Worm (Caenorhabditis elegans): Measurements from ENCODE around the gene fbxb-24.

- TF ChIP-seq dve-1 (tag; optimal IDR thresholded peaks at IDR 0.05; ENCODE audit: insufficient read depth) (no peak), fos-1 (tag; optimal IDR thresholded peaks at IDR 0.05) (no peak), unc-62 (GFP tag; optimal IDR thresholded peaks at IDR 0.05 in 1 of 2) (peak in 1 of 2 experiments; percentile 90), unc-62 (tag; optimal IDR thresholded peaks at IDR 0.05) (no peak), mdt-29 (GFP tag; IDR thresholded peaks at IDR 0.05) (no peak), mep-1 (tag; optimal IDR thresholded peaks at IDR 0.05) (no peak), ces-1 (GFP tag; optimal IDR thresholded peaks at IDR 0.05) (no peak), nhr-77 (tag; optimal IDR thresholded peaks at IDR 0.05) (no peak), lsy-2 (tag; optimal IDR thresholded peaks at IDR 0.05) (no peak), lin-15B (tag; optimal IDR thresholded peaks at IDR 0.05) (no peak)
Measured at ce11 chrIII:11930899-11931298, 22.1 kb downstream of the fbxb-24 start.

Data from whole organism, L4 larva.